Worm (Caenorhabditis elegans): ENCODE data around the gene srx-50.

DNA sequence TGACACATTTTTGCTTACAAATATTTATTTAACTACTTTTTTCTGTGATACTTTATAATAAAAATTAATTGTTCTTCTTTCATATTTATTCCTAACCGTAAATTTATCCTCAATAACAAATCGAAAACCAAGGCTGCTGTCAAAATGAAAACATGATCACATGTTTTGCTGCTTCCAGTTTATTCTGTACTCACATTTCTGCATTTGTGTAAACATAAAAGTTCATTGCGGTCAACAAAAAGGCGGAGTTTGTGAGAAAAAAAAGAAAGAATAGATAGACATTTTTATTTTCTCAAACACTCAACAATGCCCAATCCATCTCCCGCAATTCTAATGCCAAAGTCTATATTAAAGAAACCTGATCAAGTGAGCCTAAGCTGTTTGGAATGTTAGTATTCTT lies 22.0 kb upstream of the srx-50 start, which contains the start of gene C06G3.3:
- no peak for TF ChIP-seq flt-1 (GFP tag; IDR thresholded peaks at IDR 0.05)
- no peak for TF ChIP-seq tab-1 (GFP tag; IDR thresholded peaks at IDR 0.05)
- TF ChIP-seq T22C8.4 (GFP tag; IDR thresholded peaks at IDR 0.05): no peak

Measured in whole organism, midembryonic.